Worm (Caenorhabditis elegans): Measurements from ENCODE around the gene C35B1.9.

C35B1.9 gene

ce11 chrIV:4074610-4075009 is 6.1 kb downstream of the C35B1.9 start, which contains the start of gene W03D2.9:
Gene W03D2.9 (minus strand): TSS chrIV:4074710.
- TF ChIP-seq tbx-11 (GFP tag; IDR thresholded peaks at IDR 0.05) (no peak), tra-4 (tag; optimal IDR thresholded peaks at IDR 0.05) (no peak), ceh-36 (tag; optimal IDR thresholded peaks at IDR 0.05) (no peak), pes-1 (GFP tag; IDR thresholded peaks at IDR 0.05) (no peak), F13C5.2 (tag; optimal IDR thresholded peaks at IDR 0.05) (no peak), flt-1 (GFP tag; IDR thresholded peaks at IDR 0.05) (no peak)

ce11 chrIV:4072027-4072426 is 8.7 kb downstream of the C35B1.9 start, which contains the start of gene pqn-75:
Gene pqn-75 (plus strand): TSS chrIV:4072327.
- TF ChIP-seq ceh-13 (GFP tag; optimal IDR thresholded peaks at IDR 0.05) (no peak), tbx-11 (GFP tag; IDR thresholded peaks at IDR 0.05) (no peak), aly-1 (tag; optimal IDR thresholded peaks at IDR 0.05) (no peak), B0310.2 (tag; optimal IDR thresholded peaks at IDR 0.05) (no peak), hmbx-1 (tag; optimal IDR thresholded peaks at IDR 0.05) (no peak), tbx-37 (GFP tag; conservative IDR thresholded peaks at IDR 0.05) (no peak), tra-4 (tag; optimal IDR thresholded peaks at IDR 0.05) (no peak), scrt-1 (GFP tag; IDR thresholded peaks at IDR 0.05) (no peak), pes-1 (GFP tag; IDR thresholded peaks at IDR 0.05) (no peak), ceh-36 (tag; optimal IDR thresholded peaks at IDR 0.05) (no peak), sea-1 (GFP tag; conservative IDR thresholded peaks at IDR 0.05) (no peak), F13C5.2 (tag; optimal IDR thresholded peaks at IDR 0.05) (no peak), ets-7 (tag; optimal IDR thresholded peaks at IDR 0.05) (no peak)

DNA sequence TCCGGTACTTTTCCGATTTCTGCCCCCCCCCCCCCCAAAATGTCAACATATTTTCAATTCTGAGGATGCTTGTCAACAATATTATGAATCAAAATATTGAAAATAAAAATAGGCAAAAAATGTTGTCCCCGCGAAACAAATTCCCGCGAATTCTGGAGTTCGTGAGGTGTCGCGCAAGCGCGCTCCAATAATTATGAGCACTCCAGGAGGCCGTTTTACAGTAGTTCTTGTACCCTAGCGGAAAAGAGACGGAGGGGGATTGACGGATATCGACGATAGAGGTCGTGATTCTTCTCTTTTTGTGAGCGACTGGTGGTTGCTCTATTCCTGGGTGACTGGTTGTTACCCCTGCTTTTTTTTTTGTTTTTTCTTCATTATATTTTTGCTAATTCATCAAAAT is 9.9 kb downstream of the C35B1.9 start:
- TF ChIP-seq scrt-1 (GFP tag; IDR thresholded peaks at IDR 0.05) (peak; percentile 63; the same call in 1 of the 2 replicates), pes-1 (GFP tag; IDR thresholded peaks at IDR 0.05) (no peak; the same call in 1 of the 2 replicates), sea-1 (GFP tag; conservative IDR thresholded peaks at IDR 0.05) (0 out of 2 replicates have a peak, but pooled peaks have one; percentile 10), hnd-1 (tag; optimal IDR thresholded peaks at IDR 0.05) (no peak), ama-1 (optimal IDR thresholded peaks at IDR 0.05) (no peak), hmbx-1 (tag; optimal IDR thresholded peaks at IDR 0.05) (no peak), tbx-37 (GFP tag; conservative IDR thresholded peaks at IDR 0.05) (no peak), flt-1 (GFP tag; IDR thresholded peaks at IDR 0.05) (no peak)

- TF ChIP-seq tbx-37 (GFP tag; conservative IDR thresholded peaks at IDR 0.05), result no peak
- TF ChIP-seq hmg-4 (GFP tag; optimal IDR thresholded peaks at IDR 0.05), result no peak
- no peak for TF ChIP-seq ets-7 (tag; optimal IDR thresholded peaks at IDR 0.05)
- no peak for TF ChIP-seq ama-1 (optimal IDR thresholded peaks at IDR 0.05)
- TF ChIP-seq sea-1 (GFP tag; conservative IDR thresholded peaks at IDR 0.05), result no peak
- TF ChIP-seq tra-4 (tag; optimal IDR thresholded peaks at IDR 0.05), result no peak
- no peak for TF ChIP-seq hmbx-1 (tag; optimal IDR thresholded peaks at IDR 0.05)
- TF ChIP-seq ceh-36 (tag; optimal IDR thresholded peaks at IDR 0.05), result no peak
- TF ChIP-seq tbx-11 (GFP tag; IDR thresholded peaks at IDR 0.05), result no peak
- TF ChIP-seq aly-1 (tag; optimal IDR thresholded peaks at IDR 0.05), result no peak
- TF ChIP-seq B0310.2 (tag; optimal IDR thresholded peaks at IDR 0.05), result no peak
- TF ChIP-seq scrt-1 (GFP tag; IDR thresholded peaks at IDR 0.05), result no peak
Observed at ce11 chrIV:4068480-4068879, 12.3 kb downstream of the C35B1.9 start, which contains the start of gene fbxb-55. Gene fbxb-55 (plus strand): TSS chrIV:4068780.

DNA sequence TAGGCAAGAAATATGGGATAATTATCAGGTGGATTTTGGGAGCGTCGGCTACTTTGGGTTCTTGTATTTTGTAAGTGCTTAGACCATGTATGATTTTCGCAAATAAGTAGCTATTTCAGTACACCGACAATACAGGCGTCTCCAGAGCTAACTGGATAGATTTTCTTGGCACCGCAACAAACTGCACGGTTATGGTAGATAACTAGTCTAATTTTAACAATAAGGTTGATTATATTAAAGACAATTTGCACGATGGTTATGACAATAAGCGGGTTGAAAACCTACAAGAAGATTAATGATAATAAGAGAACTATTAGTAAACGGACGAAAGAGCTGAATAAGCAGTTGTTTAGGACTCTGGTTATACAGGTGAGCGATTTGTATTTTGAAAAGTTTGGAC is 13.4 kb downstream of the C35B1.9 start:
- TF ChIP-seq ceh-13 (GFP tag; optimal IDR thresholded peaks at IDR 0.05) (no peak), ceh-36 (tag; optimal IDR thresholded peaks at IDR 0.05) (no peak), ets-7 (tag; optimal IDR thresholded peaks at IDR 0.05) (no peak), hnd-1 (tag; optimal IDR thresholded peaks at IDR 0.05) (no peak), aly-1 (tag; optimal IDR thresholded peaks at IDR 0.05) (no peak), hmbx-1 (tag; optimal IDR thresholded peaks at IDR 0.05) (no peak), F13C5.2 (tag; optimal IDR thresholded peaks at IDR 0.05) (no peak)

DNA sequence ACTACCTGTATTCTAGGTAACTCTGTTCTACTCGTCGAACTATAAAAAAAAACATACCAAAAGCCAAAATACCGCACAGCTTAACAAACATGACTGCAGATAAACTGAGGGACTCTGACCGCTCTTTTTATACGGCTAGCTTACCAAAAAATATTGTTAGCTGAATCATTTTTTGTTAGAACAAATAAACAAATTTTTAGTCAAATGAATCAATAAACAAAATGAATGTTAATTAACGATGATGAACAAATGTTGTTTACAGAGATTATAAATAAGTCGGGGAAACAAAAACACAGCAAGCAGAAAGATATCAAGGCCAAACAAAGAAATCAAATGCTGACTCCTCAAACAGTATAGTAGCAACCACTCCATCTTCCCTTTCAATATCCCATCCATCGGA is 17.2 kb downstream of the C35B1.9 start, which contains the start of gene ilys-6:
TSS of gene ilys-6 (minus strand) at position 101 of the 400 bp plus-strand sequence.
- no peak for TF ChIP-seq scrt-1 (GFP tag; IDR thresholded peaks at IDR 0.05)
- no peak for TF ChIP-seq tbx-37 (GFP tag; conservative IDR thresholded peaks at IDR 0.05)
- TF ChIP-seq B0310.2 (tag; optimal IDR thresholded peaks at IDR 0.05), result no peak
- no peak for TF ChIP-seq F13C5.2 (tag; optimal IDR thresholded peaks at IDR 0.05)
- no peak for TF ChIP-seq hmbx-1 (tag; optimal IDR thresholded peaks at IDR 0.05)
- no peak for TF ChIP-seq ets-7 (tag; optimal IDR thresholded peaks at IDR 0.05)
- TF ChIP-seq ceh-13 (GFP tag; optimal IDR thresholded peaks at IDR 0.05), result no peak

ce11 chrIV:4055297-4055696 is 25.4 kb downstream of the C35B1.9 start:
- TF ChIP-seq tra-4 (tag; optimal IDR thresholded peaks at IDR 0.05), result no peak
- TF ChIP-seq scrt-1 (GFP tag; IDR thresholded peaks at IDR 0.05), result no peak
- no peak for TF ChIP-seq sea-1 (GFP tag; conservative IDR thresholded peaks at IDR 0.05)

DNA sequence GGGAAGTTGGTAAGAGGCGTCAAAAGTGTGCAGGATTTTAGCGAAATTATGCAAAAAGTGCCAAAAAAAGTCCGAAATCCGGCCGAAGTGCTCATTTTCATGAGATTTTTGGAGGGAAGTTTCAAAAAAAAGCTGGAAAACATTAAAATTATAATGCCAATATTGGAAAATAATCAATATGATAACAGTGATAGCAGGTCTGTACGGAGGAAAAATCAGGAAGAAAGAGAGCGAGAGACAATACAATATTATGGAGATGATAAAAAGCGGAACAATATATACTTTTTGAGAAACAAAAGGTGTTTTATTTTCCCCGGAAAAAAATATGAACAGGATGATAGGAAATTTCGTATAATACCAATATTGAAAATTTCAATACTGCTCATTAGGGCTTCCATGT is 27.3 kb downstream of the C35B1.9 start:
- TF ChIP-seq aly-1 (tag; optimal IDR thresholded peaks at IDR 0.05), result no peak
- TF ChIP-seq ceh-36 (tag; optimal IDR thresholded peaks at IDR 0.05), result no peak
- TF ChIP-seq ama-1 (optimal IDR thresholded peaks at IDR 0.05), result no peak
- no peak for TF ChIP-seq scrt-1 (GFP tag; IDR thresholded peaks at IDR 0.05)
- no peak for TF ChIP-seq tra-4 (tag; optimal IDR thresholded peaks at IDR 0.05)
- TF ChIP-seq tbx-11 (GFP tag; IDR thresholded peaks at IDR 0.05), result no peak
- no peak for TF ChIP-seq pes-1 (GFP tag; IDR thresholded peaks at IDR 0.05)
- no peak for TF ChIP-seq hmg-4 (GFP tag; optimal IDR thresholded peaks at IDR 0.05)
- no peak for TF ChIP-seq ets-7 (tag; optimal IDR thresholded peaks at IDR 0.05)
- no peak for TF ChIP-seq F13C5.2 (tag; optimal IDR thresholded peaks at IDR 0.05)
- no peak for TF ChIP-seq hnd-1 (tag; optimal IDR thresholded peaks at IDR 0.05)
- no peak for TF ChIP-seq ceh-13 (GFP tag; optimal IDR thresholded peaks at IDR 0.05)
- TF ChIP-seq B0310.2 (tag; optimal IDR thresholded peaks at IDR 0.05), result no peak
- no peak for TF ChIP-seq hmbx-1 (tag; optimal IDR thresholded peaks at IDR 0.05)
- TF ChIP-seq tbx-37 (GFP tag; conservative IDR thresholded peaks at IDR 0.05), result no peak
- no peak for TF ChIP-seq flt-1 (GFP tag; IDR thresholded peaks at IDR 0.05)
- TF ChIP-seq sea-1 (GFP tag; conservative IDR thresholded peaks at IDR 0.05), result no peak

Data from whole organism, early embryonic.